Worm (Caenorhabditis elegans): ENCODE measurements around the gene M03D4.4.

M03D4.4 gene

ce11 chrIV:6149359-6149758, 22.3 kb upstream of the M03D4.4 start:
- TF ChIP-seq hmg-4 (GFP tag; optimal IDR thresholded peaks at IDR 0.05), result no peak
- TF ChIP-seq tra-4 (tag; optimal IDR thresholded peaks at IDR 0.05), result no peak
- no peak for TF ChIP-seq pes-1 (GFP tag; IDR thresholded peaks at IDR 0.05)
- no peak for TF ChIP-seq tbx-11 (GFP tag; IDR thresholded peaks at IDR 0.05)
- TF ChIP-seq sea-1 (GFP tag; conservative IDR thresholded peaks at IDR 0.05), result no peak
- no peak for TF ChIP-seq F13C5.2 (tag; optimal IDR thresholded peaks at IDR 0.05)
- TF ChIP-seq aly-1 (tag; optimal IDR thresholded peaks at IDR 0.05), result no peak
- no peak for TF ChIP-seq flt-1 (GFP tag; IDR thresholded peaks at IDR 0.05)
- TF ChIP-seq hnd-1 (tag; optimal IDR thresholded peaks at IDR 0.05), result no peak
- TF ChIP-seq tbx-37 (GFP tag; conservative IDR thresholded peaks at IDR 0.05), result no peak
- TF ChIP-seq hmbx-1 (tag; optimal IDR thresholded peaks at IDR 0.05), result no peak
- no peak for TF ChIP-seq ets-7 (tag; optimal IDR thresholded peaks at IDR 0.05)
- TF ChIP-seq ama-1 (optimal IDR thresholded peaks at IDR 0.05), result no peak
- no peak for TF ChIP-seq ceh-36 (tag; optimal IDR thresholded peaks at IDR 0.05)
- TF ChIP-seq B0310.2 (tag; optimal IDR thresholded peaks at IDR 0.05), result no peak
- no peak for TF ChIP-seq ceh-13 (GFP tag; optimal IDR thresholded peaks at IDR 0.05)

- TF ChIP-seq sea-1 (GFP tag; conservative IDR thresholded peaks at IDR 0.05) (no peak), ceh-36 (tag; optimal IDR thresholded peaks at IDR 0.05) (no peak), hnd-1 (tag; optimal IDR thresholded peaks at IDR 0.05) (no peak), ceh-13 (GFP tag; optimal IDR thresholded peaks at IDR 0.05) (no peak), tra-4 (tag; optimal IDR thresholded peaks at IDR 0.05) (no peak), scrt-1 (GFP tag; IDR thresholded peaks at IDR 0.05) (no peak), aly-1 (tag; optimal IDR thresholded peaks at IDR 0.05) (no peak), B0310.2 (tag; optimal IDR thresholded peaks at IDR 0.05) (no peak)
Observed at ce11 chrIV:6145984-6146383, 18.9 kb upstream of the M03D4.4 start.

DNA sequence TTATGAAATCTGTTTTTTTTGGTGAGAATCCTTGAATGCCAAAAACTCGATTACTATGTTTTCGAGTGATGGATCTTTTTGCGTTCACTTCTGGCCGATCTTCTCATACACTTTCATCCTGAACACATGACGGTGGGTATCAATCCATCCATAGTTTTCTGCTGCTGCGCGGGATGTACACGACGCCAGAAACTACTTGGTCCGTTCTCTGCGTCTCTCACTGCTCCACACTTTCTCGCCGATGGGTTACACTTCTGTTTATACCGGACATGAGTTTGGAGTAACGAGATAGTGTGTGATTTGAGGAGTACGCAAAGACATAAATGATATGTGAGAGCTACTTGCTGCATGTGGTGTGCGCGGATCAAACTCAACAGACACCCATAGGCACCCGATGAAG, 13.6 kb upstream of the M03D4.4 start:
- TF ChIP-seq hnd-1 (tag; optimal IDR thresholded peaks at IDR 0.05), result no peak
- TF ChIP-seq ceh-13 (GFP tag; optimal IDR thresholded peaks at IDR 0.05), result no peak
- no peak for TF ChIP-seq sea-1 (GFP tag; conservative IDR thresholded peaks at IDR 0.05)
- TF ChIP-seq ama-1 (optimal IDR thresholded peaks at IDR 0.05), result no peak
- no peak for TF ChIP-seq B0310.2 (tag; optimal IDR thresholded peaks at IDR 0.05)
- no peak for TF ChIP-seq tbx-11 (GFP tag; IDR thresholded peaks at IDR 0.05)
- TF ChIP-seq pes-1 (GFP tag; IDR thresholded peaks at IDR 0.05), result no peak
- TF ChIP-seq tra-4 (tag; optimal IDR thresholded peaks at IDR 0.05), result no peak
- no peak for TF ChIP-seq flt-1 (GFP tag; IDR thresholded peaks at IDR 0.05)
- no peak for TF ChIP-seq hmbx-1 (tag; optimal IDR thresholded peaks at IDR 0.05)
- TF ChIP-seq F13C5.2 (tag; optimal IDR thresholded peaks at IDR 0.05), result no peak
- no peak for TF ChIP-seq hmg-4 (GFP tag; optimal IDR thresholded peaks at IDR 0.05)
- TF ChIP-seq ets-7 (tag; optimal IDR thresholded peaks at IDR 0.05), result no peak
- TF ChIP-seq ceh-36 (tag; optimal IDR thresholded peaks at IDR 0.05), result no peak
- TF ChIP-seq tbx-37 (GFP tag; conservative IDR thresholded peaks at IDR 0.05), result no peak
- no peak for TF ChIP-seq scrt-1 (GFP tag; IDR thresholded peaks at IDR 0.05)
- no peak for TF ChIP-seq aly-1 (tag; optimal IDR thresholded peaks at IDR 0.05)

ce11 chrIV:6135592-6135991, 8.5 kb upstream of the M03D4.4 start:
- no peak for TF ChIP-seq ceh-36 (tag; optimal IDR thresholded peaks at IDR 0.05)
- TF ChIP-seq hmbx-1 (tag; optimal IDR thresholded peaks at IDR 0.05), result no peak
- TF ChIP-seq hnd-1 (tag; optimal IDR thresholded peaks at IDR 0.05), result no peak
- no peak for TF ChIP-seq hmg-4 (GFP tag; optimal IDR thresholded peaks at IDR 0.05)
- TF ChIP-seq sea-1 (GFP tag; conservative IDR thresholded peaks at IDR 0.05), result no peak
- no peak for TF ChIP-seq tbx-37 (GFP tag; conservative IDR thresholded peaks at IDR 0.05)
- TF ChIP-seq F13C5.2 (tag; optimal IDR thresholded peaks at IDR 0.05), result no peak
- no peak for TF ChIP-seq pes-1 (GFP tag; IDR thresholded peaks at IDR 0.05)
- TF ChIP-seq tra-4 (tag; optimal IDR thresholded peaks at IDR 0.05), result no peak
- TF ChIP-seq scrt-1 (GFP tag; IDR thresholded peaks at IDR 0.05), result no peak
- TF ChIP-seq B0310.2 (tag; optimal IDR thresholded peaks at IDR 0.05), result no peak
- no peak for TF ChIP-seq ceh-13 (GFP tag; optimal IDR thresholded peaks at IDR 0.05)
- no peak for TF ChIP-seq flt-1 (GFP tag; IDR thresholded peaks at IDR 0.05)
- no peak for TF ChIP-seq ama-1 (optimal IDR thresholded peaks at IDR 0.05)
- no peak for TF ChIP-seq aly-1 (tag; optimal IDR thresholded peaks at IDR 0.05)
- no peak for TF ChIP-seq tbx-11 (GFP tag; IDR thresholded peaks at IDR 0.05)
- no peak for TF ChIP-seq ets-7 (tag; optimal IDR thresholded peaks at IDR 0.05)

DNA sequence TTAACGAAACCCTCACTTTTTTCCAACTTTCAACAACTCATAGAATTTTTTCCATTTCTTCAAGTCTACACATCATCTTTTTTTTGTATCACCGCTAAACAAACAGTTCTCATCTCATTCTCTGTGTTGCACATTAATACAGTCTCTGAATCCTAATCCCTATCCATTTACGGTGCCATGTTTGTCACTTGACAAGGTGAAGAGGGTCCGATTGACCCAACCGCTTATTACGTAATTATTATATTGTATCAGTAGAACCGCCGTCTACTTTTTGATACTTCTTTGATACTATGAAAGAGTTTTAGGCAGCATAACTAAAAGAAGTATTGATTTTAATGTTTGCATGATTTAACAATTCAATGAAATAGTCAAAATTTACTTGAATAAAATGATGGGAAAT, 7.5 kb upstream of the M03D4.4 start:
- TF ChIP-seq ceh-13 (GFP tag; optimal IDR thresholded peaks at IDR 0.05), result no peak
- TF ChIP-seq ets-7 (tag; optimal IDR thresholded peaks at IDR 0.05), result no peak
- no peak for TF ChIP-seq scrt-1 (GFP tag; IDR thresholded peaks at IDR 0.05)
- no peak for TF ChIP-seq sea-1 (GFP tag; conservative IDR thresholded peaks at IDR 0.05)
- no peak for TF ChIP-seq tbx-11 (GFP tag; IDR thresholded peaks at IDR 0.05)
- no peak for TF ChIP-seq pes-1 (GFP tag; IDR thresholded peaks at IDR 0.05)
- no peak for TF ChIP-seq ceh-36 (tag; optimal IDR thresholded peaks at IDR 0.05)
- TF ChIP-seq tra-4 (tag; optimal IDR thresholded peaks at IDR 0.05), result no peak
- TF ChIP-seq tbx-37 (GFP tag; conservative IDR thresholded peaks at IDR 0.05), result no peak
- no peak for TF ChIP-seq hmbx-1 (tag; optimal IDR thresholded peaks at IDR 0.05)

DNA sequence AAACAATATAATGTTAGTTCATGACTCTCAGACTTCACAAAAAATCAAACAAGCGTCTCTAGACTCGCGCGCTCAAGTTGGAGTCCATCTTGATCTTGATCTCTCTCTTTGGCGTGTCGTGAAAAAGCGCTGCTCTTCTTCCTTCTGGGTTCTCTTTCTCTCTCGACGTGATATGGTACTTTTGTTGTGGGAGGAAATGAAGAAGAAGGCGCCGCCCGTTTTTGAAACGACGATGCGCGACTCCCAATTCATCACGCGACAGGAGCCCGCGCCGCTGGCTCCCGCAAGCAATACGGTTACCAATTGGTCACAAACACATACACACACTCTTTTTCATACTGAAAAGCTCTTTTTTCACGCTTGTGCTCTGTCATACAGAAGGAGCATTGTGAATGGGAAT, 3.3 kb upstream of the M03D4.4 start:
- TF ChIP-seq ama-1 (optimal IDR thresholded peaks at IDR 0.05), result no peak
- no peak for TF ChIP-seq pes-1 (GFP tag; IDR thresholded peaks at IDR 0.05)
- TF ChIP-seq F13C5.2 (tag; optimal IDR thresholded peaks at IDR 0.05), result no peak
- no peak for TF ChIP-seq hnd-1 (tag; optimal IDR thresholded peaks at IDR 0.05)
- TF ChIP-seq ceh-36 (tag; optimal IDR thresholded peaks at IDR 0.05), result no peak
- no peak for TF ChIP-seq ets-7 (tag; optimal IDR thresholded peaks at IDR 0.05)

DNA sequence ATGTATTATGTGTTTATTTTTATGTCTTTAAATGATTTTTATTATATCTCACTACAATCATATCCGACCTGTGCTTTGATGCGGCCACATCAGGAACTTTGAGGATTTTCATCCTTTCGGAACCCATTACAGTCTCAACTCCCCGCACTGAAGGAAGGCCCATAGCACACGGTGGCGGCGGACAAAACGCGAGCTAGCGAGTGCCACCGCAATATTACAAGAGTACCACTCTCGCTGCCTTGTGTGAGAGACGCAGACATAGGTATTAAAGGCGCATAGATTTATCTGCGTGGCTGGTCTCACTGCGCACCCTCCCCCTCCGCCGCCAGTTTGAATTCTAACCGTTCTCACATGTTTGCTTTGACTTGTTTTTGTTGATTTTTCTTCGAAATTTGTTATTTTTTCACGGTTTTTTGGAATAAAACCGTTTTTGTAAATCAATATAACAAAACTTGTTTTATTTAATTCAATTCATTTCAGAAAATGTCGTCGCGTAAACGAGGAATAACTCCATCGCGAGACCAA, 9.3 kb downstream of the M03D4.4 start, which contains the start of gene zen-4:
TSS of gene zen-4 (plus strand) at position 475 of the 525 bp plus-strand sequence.
- TF ChIP-seq pes-1 (GFP tag; IDR thresholded peaks at IDR 0.05) (peak; percentile 39; the same call in 1 of the 2 replicates), hmg-4 (GFP tag; optimal IDR thresholded peaks at IDR 0.05) (no peak), aly-1 (tag; optimal IDR thresholded peaks at IDR 0.05) (no peak)

DNA sequence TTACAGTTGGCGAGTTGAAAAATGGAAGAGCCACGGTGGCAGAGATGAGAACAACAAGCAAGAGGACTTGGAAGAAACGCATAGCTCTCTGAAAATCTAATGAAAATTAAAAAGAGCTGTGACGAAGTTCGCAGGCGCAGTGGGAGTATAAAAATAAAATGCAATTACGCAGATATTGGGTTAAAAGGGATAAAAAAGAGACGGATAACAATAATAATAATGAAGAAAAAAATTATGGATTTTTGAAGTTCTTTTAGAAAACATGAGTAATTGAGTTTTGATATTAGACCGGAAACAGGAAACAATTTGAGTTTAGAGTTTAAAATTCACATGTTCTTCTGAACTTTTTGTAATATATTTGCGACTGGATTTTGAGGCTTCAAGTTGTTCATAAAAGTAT, 14.8 kb downstream of the M03D4.4 start, which contains the start of gene M03D4.3:
TSS of gene M03D4.3 (minus strand) at position 101 of the 400 bp plus-strand sequence.
- TF ChIP-seq ama-1 (optimal IDR thresholded peaks at IDR 0.05) (no peak), F13C5.2 (tag; optimal IDR thresholded peaks at IDR 0.05) (no peak), scrt-1 (GFP tag; IDR thresholded peaks at IDR 0.05) (no peak), hmbx-1 (tag; optimal IDR thresholded peaks at IDR 0.05) (no peak), pes-1 (GFP tag; IDR thresholded peaks at IDR 0.05) (no peak), tbx-11 (GFP tag; IDR thresholded peaks at IDR 0.05) (no peak), B0310.2 (tag; optimal IDR thresholded peaks at IDR 0.05) (no peak), ets-7 (tag; optimal IDR thresholded peaks at IDR 0.05) (no peak), tra-4 (tag; optimal IDR thresholded peaks at IDR 0.05) (no peak), aly-1 (tag; optimal IDR thresholded peaks at IDR 0.05) (no peak), tbx-37 (GFP tag; conservative IDR thresholded peaks at IDR 0.05) (no peak)

Measured in whole organism, early embryonic.